Fruit fly (Drosophila melanogaster) whole organism, adult: ENCODE results near the gene CG13720.

ENCODE experiments used
- CG11617 ChIP-seq: fragments of 200-800 bp; sonication (Bioruptor generic); optimal IDR thresholded peaks from 2 replicates; lab custom pipeline; 2017; ENCODE audit warnings: mild to moderate bottlenecking, missing biosample characterization, missing genetic modification reagents, missing genetic modification characterization
- CG12768 ChIP-seq: fragments of 200-800 bp; sonication (Bioruptor generic); optimal IDR thresholded peaks from 2 replicates; lab custom pipeline; 2017; ENCODE audit warnings: missing biosample characterization, missing genetic modification characterization, mild to moderate bottlenecking, moderate library complexity, missing genetic modification reagents
- CG14711 ChIP-seq: fragments of 200-800 bp; sonication (Bioruptor generic); optimal IDR thresholded peaks from 2 replicates; lab custom pipeline; 2018; ENCODE audit warnings: missing biosample characterization, mild to moderate bottlenecking, missing genetic modification characterization, moderate library complexity
- CG1620 ChIP-seq: fragments of 200-800 bp; sonication (Bioruptor generic); optimal IDR thresholded peaks from 2 replicates; lab custom pipeline; 2016; ENCODE audit warnings: missing biosample characterization, missing genetic modification characterization
- CG33017 ChIP-seq: fragments of 200-800 bp; sonication (Bioruptor generic); optimal IDR thresholded peaks from 2 replicates; lab custom pipeline; 2018; ENCODE audit warnings: missing biosample characterization, mild to moderate bottlenecking, missing genetic modification characterization, moderate library complexity
- CG5204 ChIP-seq: fragments of 200-800 bp; sonication (Bioruptor generic); optimal IDR thresholded peaks from 2 replicates; lab custom pipeline; 2016; ENCODE audit warnings: missing biosample characterization, missing genetic modification characterization
- CG7045 ChIP-seq: fragments of 200-800 bp; sonication (Bioruptor generic); optimal IDR thresholded peaks from 2 replicates; lab custom pipeline; 2017; ENCODE audit warnings: missing biosample characterization, mild to moderate bottlenecking, missing genetic modification characterization
- CG7101 ChIP-seq: fragments of 200-800 bp; sonication (Bioruptor generic); optimal IDR thresholded peaks from 2 replicates; lab custom pipeline; 2018; ENCODE audit warnings: missing biosample characterization, mild to moderate bottlenecking, missing genetic modification characterization, moderate library complexity
- Clk ChIP-seq: fragments of 200-800 bp; sonication (Bioruptor generic); optimal IDR thresholded peaks from 2 replicates; lab custom pipeline; 2017; ENCODE audit warnings: missing biosample characterization, missing genetic modification characterization
- Crg-1 ChIP-seq: fragments of 200-800 bp; sonication (Bioruptor generic); optimal IDR thresholded peaks from 2 replicates; lab custom pipeline; 2016; ENCODE audit warnings: missing biosample characterization, missing genetic modification characterization
- Hr96 ChIP-seq: fragments of 200-800 bp; sonication (Bioruptor generic); optimal IDR thresholded peaks from 2 replicates; lab custom pipeline; 2016; ENCODE audit warnings: missing biosample characterization, missing genetic modification characterization
- Mnt ChIP-seq: fragments of 200-800 bp; sonication (Bioruptor generic); optimal IDR thresholded peaks from 2 replicates; lab custom pipeline; 2016; ENCODE audit warnings: missing biosample characterization, mild to moderate bottlenecking, missing genetic modification characterization
- bab1 ChIP-seq: fragments of 200-800 bp; sonication (Bioruptor generic); optimal IDR thresholded peaks from 3 replicates; lab custom pipeline; 2019; ENCODE audit warnings: missing biosample characterization, mild to moderate bottlenecking, missing genetic modification characterization, moderate library complexity
- cic ChIP-seq: fragments of 200-800 bp; sonication (Bioruptor generic); optimal IDR thresholded peaks from 2 replicates; lab custom pipeline; 2017; ENCODE audit warnings: missing biosample characterization, mild to moderate bottlenecking, missing genetic modification characterization, moderate library complexity
- cnc ChIP-seq, 2 experiments: fragments of >200 bp; optimal IDR thresholded peaks; 2 replicates each; lab custom pipeline; 2017
- kay ChIP-seq: fragments of 200-800 bp; sonication (Bioruptor generic); peaks from one replicate; lab custom pipeline; 2016; ENCODE audit warnings: missing biosample characterization, missing genetic modification characterization, borderline replicate concordance
- ovo ChIP-seq: fragments of 200-800 bp; sonication (Bioruptor generic); optimal IDR thresholded peaks from 2 replicates; lab custom pipeline; 2016; ENCODE audit warnings: missing biosample characterization, missing genetic modification characterization
- pad ChIP-seq: fragments of 200-800 bp; sonication (Bioruptor generic); optimal IDR thresholded peaks from 3 replicates; lab custom pipeline; 2017; ENCODE audit warnings: missing biosample characterization, missing genetic modification characterization, mild to moderate bottlenecking, moderate library complexity, missing genetic modification reagents
- tj ChIP-seq: fragments of 200-800 bp; sonication (Bioruptor generic); optimal IDR thresholded peaks from 3 replicates; lab custom pipeline; 2017; ENCODE audit warnings: missing biosample characterization, mild to moderate bottlenecking, missing genetic modification characterization, moderate library complexity
- toe ChIP-seq: fragments of 200-800 bp; sonication (Bioruptor generic); optimal IDR thresholded peaks from 2 replicates; lab custom pipeline; 2016; ENCODE audit warnings: missing biosample characterization, missing genetic modification characterization

The CG13720 gene

dm6 chr3L:4489490-4489889 lies 10.8 kb downstream of the CG13720 start:
- TF ChIP-seq kay (GFP tag; lab: Kevin White, UChicago) (no peak), Mnt (GFP tag; lab: Kevin White, UChicago) (no peak), CG7101 (no peak)

- TF ChIP-seq CG12768 (GFP tag; lab: Kevin White, UChicago) (no peak), cic (GFP tag; lab: Kevin White, UChicago) (no peak), cnc (optimal IDR thresholded peaks at IDR 0.05; lab: Kevin White, UChicago) (no peak), CG14711 (tag; lab: Kevin White, UChicago) (no peak), kay (GFP tag; lab: Kevin White, UChicago) (no peak), CG11617 (GFP tag; lab: Kevin White, UChicago) (no peak), ovo (GFP tag; lab: Kevin White, UChicago) (no peak), tj (GFP tag; lab: Kevin White, UChicago) (no peak), CG5204 (GFP tag; lab: Kevin White, UChicago) (no peak), CG1620 (GFP tag; lab: Kevin White, UChicago) (no peak), Hr96 (GFP tag; lab: Kevin White, UChicago) (no peak), CG7101 (no peak), Clk (GFP tag; lab: Kevin White, UChicago) (no peak), bab1 (GFP tag; lab: Kevin White, UChicago) (no peak), CG7045 (GFP tag; lab: Kevin White, UChicago) (no peak), toe (no peak), Crg-1 (no peak), Mnt (GFP tag; lab: Kevin White, UChicago) (no peak)
These were observed 15.7 kb downstream of the CG13720 start for dm6 chr3L:4484623-4485022.

- no peak for TF ChIP-seq ovo (GFP tag; lab: Kevin White, UChicago)
- no peak for TF ChIP-seq Hr96 (GFP tag; lab: Kevin White, UChicago)
- no peak for TF ChIP-seq CG1620 (GFP tag; lab: Kevin White, UChicago)
- no peak for TF ChIP-seq Crg-1
- no peak for TF ChIP-seq pad
- no peak for TF ChIP-seq Clk (GFP tag; lab: Kevin White, UChicago)
- TF ChIP-seq CG7101 = no peak
- no peak for TF ChIP-seq CG7045 (GFP tag; lab: Kevin White, UChicago)
- no peak for TF ChIP-seq CG11617 (GFP tag; lab: Kevin White, UChicago)
- no peak for TF ChIP-seq tj (GFP tag; lab: Kevin White, UChicago)
- no peak for TF ChIP-seq cnc (optimal IDR thresholded peaks at IDR 0.05; lab: Kevin White, UChicago)
- no peak for TF ChIP-seq CG33017 (tag; lab: Kevin White, UChicago)
- TF ChIP-seq bab1 (GFP tag; lab: Kevin White, UChicago) = no peak
- TF ChIP-seq Mnt (GFP tag; lab: Kevin White, UChicago) = no peak
- TF ChIP-seq cic (GFP tag; lab: Kevin White, UChicago) = no peak
- TF ChIP-seq CG12768 (GFP tag; lab: Kevin White, UChicago) = no peak
- no peak for TF ChIP-seq CG5204 (GFP tag; lab: Kevin White, UChicago)
- no peak for TF ChIP-seq CG14711 (tag; lab: Kevin White, UChicago)
- TF ChIP-seq toe = no peak
These were observed 17.8 kb downstream of the CG13720 start, which contains the start of gene CG11350 for dm6 chr3L:4482509-4482908. Gene CG11350, plus strand, starts transcription at chr3L:4482809.

- TF ChIP-seq CG1620 (GFP tag; lab: Kevin White, UChicago) (no peak), CG5204 (GFP tag; lab: Kevin White, UChicago) (no peak), CG7101 (no peak), cnc (optimal IDR thresholded peaks at IDR 0.05; lab: Kevin White, UChicago) (no peak), bab1 (GFP tag; lab: Kevin White, UChicago) (no peak), pad (no peak), kay (GFP tag; lab: Kevin White, UChicago) (no peak), cic (GFP tag; lab: Kevin White, UChicago) (no peak), CG12768 (GFP tag; lab: Kevin White, UChicago) (no peak), CG11617 (GFP tag; lab: Kevin White, UChicago) (no peak), Clk (GFP tag; lab: Kevin White, UChicago) (no peak), Hr96 (GFP tag; lab: Kevin White, UChicago) (no peak), Mnt (GFP tag; lab: Kevin White, UChicago) (no peak), tj (GFP tag; lab: Kevin White, UChicago) (no peak), Crg-1 (no peak), toe (no peak), ovo (GFP tag; lab: Kevin White, UChicago) (no peak), CG14711 (tag; lab: Kevin White, UChicago) (no peak), CG7045 (GFP tag; lab: Kevin White, UChicago) (no peak), CG33017 (tag; lab: Kevin White, UChicago) (no peak)
These were observed 19.5 kb downstream of the CG13720 start for dm6 chr3L:4480764-4481163.

dm6 chr3L:4479938-4480337 lies 20.4 kb downstream of the CG13720 start, which contains the start of gene CG7465:
Gene CG7465, plus strand, starts transcription at chr3L:4480283.
- TF ChIP-seq cnc (optimal IDR thresholded peaks at IDR 0.05; lab: Kevin White, UChicago) (no peak), Crg-1 (no peak), CG7045 (GFP tag; lab: Kevin White, UChicago) (no peak), ovo (GFP tag; lab: Kevin White, UChicago) (no peak), tj (GFP tag; lab: Kevin White, UChicago) (no peak), Mnt (GFP tag; lab: Kevin White, UChicago) (no peak), Clk (GFP tag; lab: Kevin White, UChicago) (no peak), CG12768 (GFP tag; lab: Kevin White, UChicago) (no peak), CG33017 (tag; lab: Kevin White, UChicago) (no peak), toe (no peak), CG7101 (no peak), kay (GFP tag; lab: Kevin White, UChicago) (no peak), CG1620 (GFP tag; lab: Kevin White, UChicago) (no peak), Hr96 (GFP tag; lab: Kevin White, UChicago) (no peak), cic (GFP tag; lab: Kevin White, UChicago) (no peak), CG5204 (GFP tag; lab: Kevin White, UChicago) (no peak), bab1 (GFP tag; lab: Kevin White, UChicago) (no peak)
